Worm (Caenorhabditis elegans) whole organism, young adult: ENCODE results near the gene ZK1320.7.

Source experiments
- B0261.1 ChIP-seq: sonication (generic microtip); optimal IDR thresholded peaks from 2 replicates; lab custom pipeline; 2016; ENCODE audit warnings: mild to moderate bottlenecking, missing genetic modification characterization, moderate library complexity, missing compliant biosample characterization
- B0336.3 ChIP-seq: fragments of 200-800 bp; sonication (Bioruptor generic); IDR thresholded peaks from 2 replicates; pipeline ENCODE4 v1.3.6; 2022; ENCODE audit warnings: missing genetic modification characterization, missing compliant biosample characterization
- F10E7.11 ChIP-seq: sonication (generic microtip); optimal IDR thresholded peaks from 2 replicates; lab custom pipeline; 2017; ENCODE audit warnings: mild to moderate bottlenecking, missing genetic modification characterization, moderate library complexity, missing compliant biosample characterization
- F57A8.1 ChIP-seq: fragments of 200-800 bp; sonication (Bioruptor generic); optimal IDR thresholded peaks from 2 replicates; lab custom pipeline; 2018; ENCODE audit warnings: mild to moderate bottlenecking, missing genetic modification characterization, moderate library complexity, missing compliant biosample characterization
- F57C9.4 ChIP-seq: sonication (generic microtip); optimal IDR thresholded peaks from 2 replicates; lab custom pipeline; 2017; ENCODE audit warnings: mild to moderate bottlenecking, missing genetic modification characterization, missing compliant biosample characterization
- Y53G8AR.9 ChIP-seq: fragments of 200-800 bp; sonication (Bioruptor generic); conservative IDR thresholded peaks from 2 replicates; pipeline ENCODE4 v1.3.6; 2022; ENCODE audit warnings: missing genetic modification reagents, missing genetic modification characterization, missing compliant biosample characterization
- Y79H2A.3 ChIP-seq: fragments of 200-800 bp; sonication (Bioruptor generic); conservative IDR thresholded peaks from 2 replicates; pipeline ENCODE4 v1.3.6; 2022; ENCODE audit warnings: missing genetic modification reagents, missing genetic modification characterization, missing compliant biosample characterization
- Y95B8A.8 ChIP-seq: fragments of 200-800 bp; sonication (Bioruptor generic); IDR thresholded peaks from 2 replicates; pipeline ENCODE4 v1.3.6; 2022; ENCODE audit warnings: missing genetic modification reagents, missing genetic modification characterization, missing compliant biosample characterization
- ZK185.1 ChIP-seq: sonication (generic microtip); optimal IDR thresholded peaks from 2 replicates; lab custom pipeline; 2016; ENCODE audit warnings: mild to moderate bottlenecking, missing genetic modification characterization, missing compliant biosample characterization; ENCODE audit not compliant: poor library complexity, severe bottlenecking
- attf-3 ChIP-seq: fragments of 200-800 bp; sonication (Bioruptor generic); conservative IDR thresholded peaks from 2 replicates; pipeline ENCODE4 v1.3.6; 2022; ENCODE audit warnings: missing genetic modification reagents, missing genetic modification characterization, missing compliant biosample characterization
- attf-6 ChIP-seq: fragments of 200-800 bp; sonication (Bioruptor generic); IDR thresholded peaks from 2 replicates; pipeline ENCODE4 v1.3.6; 2022; ENCODE audit warnings: missing genetic modification reagents, missing genetic modification characterization, missing compliant biosample characterization
- bed-1 ChIP-seq: fragments of 200-800 bp; sonication (Bioruptor generic); IDR thresholded peaks from 2 replicates; pipeline ENCODE4 v1.3.6; 2022; ENCODE audit warnings: missing genetic modification reagents, missing genetic modification characterization, missing compliant biosample characterization
- cebp-2 ChIP-seq: fragments of 200-800 bp; sonication (Bioruptor generic); IDR thresholded peaks from 2 replicates; pipeline ENCODE4 v1.3.6; 2022; ENCODE audit warnings: missing genetic modification characterization, missing compliant biosample characterization
- ceh-40 ChIP-seq: fragments of 200-800 bp; sonication (Bioruptor generic); IDR thresholded peaks from 2 replicates; pipeline ENCODE4 v1.3.6; 2022; ENCODE audit warnings: missing genetic modification characterization, missing compliant biosample characterization
- ceh-91 ChIP-seq: fragments of 200-800 bp; sonication (Bioruptor generic); IDR thresholded peaks from 2 replicates; pipeline ENCODE4 v1.3.6; 2022; ENCODE audit warnings: missing genetic modification reagents, missing genetic modification characterization, missing compliant biosample characterization
- die-1 ChIP-seq: sonication (generic microtip); optimal IDR thresholded peaks from 2 replicates; lab custom pipeline; 2016; ENCODE audit warnings: missing genotype, mild to moderate bottlenecking, missing genetic modification characterization, missing compliant biosample characterization
- dpff-1 ChIP-seq: sonication (generic microtip); optimal IDR thresholded peaks from 2 replicates; lab custom pipeline; 2017; ENCODE audit warnings: mild to moderate bottlenecking, missing genetic modification characterization, missing compliant biosample characterization
- egrh-3 ChIP-seq: fragments of 200-800 bp; sonication (Bioruptor generic); IDR thresholded peaks from 2 replicates; pipeline ENCODE4 v1.3.6; 2022; ENCODE audit warnings: missing genetic modification reagents, missing genetic modification characterization, missing compliant biosample characterization
- ets-4 ChIP-seq: fragments of 200-800 bp; sonication (Bioruptor generic); optimal IDR thresholded peaks from 2 replicates; lab custom pipeline; 2018; ENCODE audit warnings: mild to moderate bottlenecking, missing genetic modification characterization, missing compliant biosample characterization
- hmg-1.2 ChIP-seq: fragments of 200-800 bp; sonication (Bioruptor generic); IDR thresholded peaks from 2 replicates; pipeline ENCODE4 v1.3.6; 2022; ENCODE audit warnings: missing genetic modification reagents, missing genetic modification characterization, missing compliant biosample characterization
- lag-1 ChIP-seq: fragments of 200-800 bp; sonication (Bioruptor generic); IDR thresholded peaks from 2 replicates; pipeline ENCODE4 v1.3.6; 2022; ENCODE audit warnings: missing genetic modification reagents, missing genetic modification characterization, missing compliant biosample characterization
- let-607 ChIP-seq, 2 experiments: fragments of 200-800 bp in 1 of 2; sonication (Bioruptor generic) in 1 of 2; sonication (generic microtip) in 1 of 2; optimal IDR thresholded peaks; 2 replicates each; lab custom pipeline; 2016 to 2018; ENCODE audit warnings: mild to moderate bottlenecking in 2 of 2, missing compliant biosample characterization in 2 of 2, missing genetic modification characterization in 2 of 2, moderate library complexity in 2 of 2, missing genotype in 1 of 2
- lin-26 ChIP-seq: fragments of 200-800 bp; sonication (Bioruptor generic); IDR thresholded peaks from 2 replicates; pipeline ENCODE4 v1.3.6; 2022; ENCODE audit warnings: missing genetic modification reagents, missing genetic modification characterization, missing compliant biosample characterization
- lir-1 ChIP-seq: fragments of 200-800 bp; sonication (Bioruptor generic); conservative IDR thresholded peaks from 2 replicates; pipeline ENCODE4 v1.3.6; 2022; ENCODE audit warnings: missing genetic modification reagents, missing genetic modification characterization, missing compliant biosample characterization
- madf-10 ChIP-seq: sonication (generic microtip); optimal IDR thresholded peaks from 2 replicates; lab custom pipeline; 2016; ENCODE audit warnings: mild to moderate bottlenecking, missing genetic modification characterization, missing compliant biosample characterization
- madf-3 ChIP-seq: fragments of 200-800 bp; sonication (Bioruptor generic); IDR thresholded peaks from 2 replicates; pipeline ENCODE4 v1.3.6; 2022; ENCODE audit warnings: missing genetic modification reagents, missing genetic modification characterization, missing compliant biosample characterization
- madf-6 ChIP-seq: fragments of 200-800 bp; sonication (Bioruptor generic); IDR thresholded peaks from 2 replicates; pipeline ENCODE4 v1.3.6; 2022; ENCODE audit warnings: missing genetic modification reagents, missing genetic modification characterization, missing compliant biosample characterization
- mcd-1 ChIP-seq: fragments of 200-800 bp; sonication (Bioruptor generic); IDR thresholded peaks from 2 replicates; pipeline ENCODE4 v1.3.6; 2022; ENCODE audit warnings: missing genetic modification reagents, missing genetic modification characterization, missing compliant biosample characterization
- nfya-1 ChIP-seq: sonication (generic microtip); optimal IDR thresholded peaks from 2 replicates; lab custom pipeline; 2017; ENCODE audit warnings: antibody characterized with exemption, missing compliant biosample characterization, missing genetic modification characterization, borderline replicate concordance; ENCODE audit not compliant: insufficient read depth
- nfya-2 ChIP-seq: fragments of 200-800 bp; sonication (Bioruptor generic); IDR thresholded peaks from 2 replicates; pipeline ENCODE4 v1.3.6; 2022; ENCODE audit warnings: missing genetic modification reagents, missing genetic modification characterization, missing compliant biosample characterization
- nhr-120 ChIP-seq: fragments of 200-800 bp; sonication (Bioruptor generic); IDR thresholded peaks from 2 replicates; pipeline ENCODE4 v1.3.6; 2022; ENCODE audit warnings: missing genetic modification characterization, missing compliant biosample characterization
- nhr-80 ChIP-seq: sonication (generic microtip); optimal IDR thresholded peaks from 2 replicates; lab custom pipeline; 2016; ENCODE audit warnings: missing genetic modification characterization, missing compliant biosample characterization
- pha-4 ChIP-seq: fragments of 150-350 bp; sonication (generic microtip); optimal IDR thresholded peaks from 2 replicates; lab custom pipeline; 2014; ENCODE audit warnings: missing biosample characterization, missing genetic modification reagents, missing genetic modification characterization
- rcor-1 ChIP-seq: fragments of 200-800 bp; sonication (Bioruptor generic); IDR thresholded peaks from 2 replicates; pipeline ENCODE4 v1.3.6; 2022; ENCODE audit warnings: missing genetic modification reagents, missing genetic modification characterization, missing compliant biosample characterization
- snpc-1.1 ChIP-seq: sonication (generic microtip); optimal IDR thresholded peaks from 2 replicates; lab custom pipeline; 2017; ENCODE audit warnings: missing genetic modification characterization, mild to moderate bottlenecking, missing compliant biosample characterization, antibody characterized with exemption, moderate library complexity, missing genotype, missing genetic modification reagents; ENCODE audit not compliant: insufficient read depth
- snpc-1.3 ChIP-seq: sonication (generic microtip); optimal IDR thresholded peaks from 2 replicates; lab custom pipeline; 2017; ENCODE audit warnings: missing genetic modification characterization, mild to moderate bottlenecking, missing compliant biosample characterization, antibody characterized with exemption, moderate library complexity, missing genotype, missing genetic modification reagents; ENCODE audit not compliant: insufficient read depth
- tbp1 ChIP-seq: fragments of 200-800 bp; sonication (Bioruptor generic); optimal IDR thresholded peaks from 2 replicates; lab custom pipeline; 2018; ENCODE audit warnings: mild to moderate bottlenecking, missing genetic modification characterization, missing compliant biosample characterization
- tbx-9 ChIP-seq: sonication (generic microtip); optimal IDR thresholded peaks from 2 replicates; lab custom pipeline; 2016; ENCODE audit warnings: borderline replicate concordance, missing genetic modification characterization, inconsistent platforms, missing compliant biosample characterization
- tlf-1 ChIP-seq: fragments of 200-800 bp; sonication (Bioruptor generic); optimal IDR thresholded peaks from 2 replicates; lab custom pipeline; 2018; ENCODE audit warnings: mild to moderate bottlenecking, missing genetic modification characterization, missing compliant biosample characterization
- xnd-1 ChIP-seq: sonication (generic microtip); optimal IDR thresholded peaks from 2 replicates; lab custom pipeline; 2016; ENCODE audit warnings: missing genotype, missing genetic modification reagents, missing genetic modification characterization, missing compliant biosample characterization

ZK1320.7 gene

DNA sequence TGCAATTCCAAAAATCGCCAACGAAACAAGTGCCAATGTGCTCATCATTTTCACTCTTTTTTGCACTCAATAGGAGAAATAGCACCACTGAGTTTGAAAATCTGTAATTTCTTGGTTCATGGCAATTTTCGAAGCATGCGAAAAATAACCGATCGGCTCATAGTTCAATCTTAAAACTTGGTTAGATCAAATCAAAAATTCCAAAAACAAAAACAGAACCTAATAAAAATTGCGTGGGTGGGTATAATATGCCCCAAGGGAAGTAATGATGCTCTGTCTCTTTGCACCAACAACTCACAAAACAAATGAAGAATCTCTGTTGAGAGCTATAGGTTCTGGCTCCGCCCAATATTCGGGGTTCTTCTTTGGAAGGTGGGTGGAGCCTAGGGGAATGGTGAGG, 20.4 kb downstream of the ZK1320.7 start, which contains the start of gene nlp-11:
nlp-11 (minus strand) TSS at position 101 of the 400 bp plus-strand sequence.
- no peak for TF ChIP-seq attf-3
- no peak for TF ChIP-seq snpc-1.3 (tag; lab: Kevin White, UChicago)
- TF ChIP-seq madf-3 (GFP tag; lab: Robert Waterston, UW): no peak
- TF ChIP-seq F57C9.4 (tag; lab: Kevin White, UChicago): no peak
- TF ChIP-seq madf-6 (GFP tag; lab: Robert Waterston, UW): no peak
- no peak for TF ChIP-seq lin-26
- TF ChIP-seq ets-4 (GFP tag; lab: Kevin White, UChicago): no peak
- TF ChIP-seq let-607 (tag; optimal IDR thresholded peaks at IDR 0.05; lab: Kevin White, UChicago): no peak

DNA sequence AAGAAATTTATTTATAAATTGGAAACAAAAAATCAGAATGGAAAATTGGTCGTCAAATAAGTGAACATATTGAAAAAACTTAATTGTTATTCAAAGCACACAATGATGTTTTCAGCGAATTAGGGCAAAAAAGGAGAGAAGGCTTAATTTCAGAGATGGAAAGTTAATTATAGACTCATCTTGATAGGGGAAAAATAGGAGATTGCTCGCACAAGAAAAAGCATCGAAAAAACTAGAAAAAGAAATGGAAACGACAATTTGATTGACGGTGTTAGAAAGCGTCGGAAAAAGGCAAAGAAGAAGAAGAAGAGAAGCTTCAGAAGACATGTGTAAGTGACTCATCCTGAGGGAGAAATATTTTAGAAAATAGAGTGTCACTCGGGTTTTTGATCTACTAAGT, 24.5 kb downstream of the ZK1320.7 start:
- TF ChIP-seq tbp1 (GFP tag; lab: Kevin White, UChicago) (no peak), F57A8.1 (GFP tag; lab: Kevin White, UChicago) (no peak), lag-1 (no peak), pha-4 (tag; lab: Kevin White, UChicago) (no peak), madf-6 (GFP tag; lab: Robert Waterston, UW) (no peak), B0261.1 (tag; lab: Kevin White, UChicago) (no peak), Y53G8AR.9 (GFP tag; lab: Robert Waterston, UW) (no peak), madf-10 (tag; lab: Kevin White, UChicago) (no peak), bed-1 (GFP tag; lab: Robert Waterston, UW) (no peak), Y95B8A.8 (no peak), tlf-1 (no peak), mcd-1 (no peak), rcor-1 (no peak), cebp-2 (GFP tag; lab: Robert Waterston, UW) (no peak), snpc-1.1 (tag; lab: Kevin White, UChicago) (no peak), dpff-1 (no peak), F57C9.4 (tag; lab: Kevin White, UChicago) (no peak), die-1 (no peak), lir-1 (GFP tag; lab: Robert Waterston, UW) (no peak), attf-6 (no peak)

DNA sequence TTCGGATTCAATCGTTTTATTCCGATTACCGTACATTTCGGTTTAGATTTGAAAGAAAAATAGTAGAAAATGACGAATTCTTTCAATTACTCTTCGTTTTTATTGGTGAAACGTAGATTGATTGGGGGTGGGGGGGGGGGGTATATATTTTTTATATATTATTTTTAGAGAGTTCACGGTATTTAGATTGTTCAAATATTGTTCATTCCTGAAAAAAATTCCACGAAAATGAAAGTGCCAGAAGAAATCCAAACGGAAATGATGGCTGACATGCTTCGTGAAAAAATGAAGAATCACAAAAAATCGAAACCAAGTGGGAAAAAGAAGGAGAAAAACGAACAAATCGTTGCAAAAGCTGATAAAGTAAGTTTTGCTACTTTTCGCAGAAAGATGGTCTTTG, 29.0 kb downstream of the ZK1320.7 start, which contains the start of the genes Y53C12A.8 and Y53C12A.7:
Y53C12A.8 (minus strand) TSS at position 101 of the 400 bp plus-strand sequence.
Y53C12A.7 (plus strand) TSS at position 181 of the 400 bp plus-strand sequence.
- TF ChIP-seq Y79H2A.3 (no peak), ceh-91 (GFP tag; lab: Robert Waterston, UW) (no peak), B0336.3 (no peak), madf-6 (GFP tag; lab: Robert Waterston, UW) (no peak), ceh-40 (GFP tag; lab: Robert Waterston, UW) (no peak), ets-4 (GFP tag; lab: Kevin White, UChicago) (no peak), egrh-3 (GFP tag; lab: Robert Waterston, UW) (no peak), F10E7.11 (no peak), nhr-120 (GFP tag; lab: Robert Waterston, UW) (no peak), nhr-80 (no peak), nfya-1 (no peak), nfya-2 (GFP tag; lab: Robert Waterston, UW) (no peak), pha-4 (tag; lab: Kevin White, UChicago) (no peak), bed-1 (GFP tag; lab: Robert Waterston, UW) (no peak), tbx-9 (tag; lab: Kevin White, UChicago) (no peak), attf-6 (no peak), hmg-1.2 (GFP tag; lab: Robert Waterston, UW) (no peak), xnd-1 (tag; lab: Kevin White, UChicago) (no peak), tlf-1 (no peak), ZK185.1 (tag; lab: Kevin White, UChicago) (no peak)
